Worm (Caenorhabditis elegans): ENCODE results near the gene fbxl-4.

fbxl-4 gene

ce11 chrX:6625275-6625674, 36.7 kb downstream of the fbxl-4 start (continued):
- TF ChIP-seq sem-2 (GFP tag; optimal IDR thresholded peaks at IDR 0.05) (no peak), tbx-8 (GFP tag; optimal IDR thresholded peaks at IDR 0.05) (no peak), elt-1 (tag; optimal IDR thresholded peaks at IDR 0.05; ENCODE audit: borderline replicate concordance, insufficient read depth) (no peak), unc-62 (GFP tag; optimal IDR thresholded peaks at IDR 0.05) (no peak)

- TF ChIP-seq zip-8 (tag; optimal IDR thresholded peaks at IDR 0.05): no peak
Measured at ce11 chrX:6630645-6631044, 42.0 kb downstream of the fbxl-4 start.

- TF ChIP-seq mab-5 (tag; optimal IDR thresholded peaks at IDR 0.05) (no peak), unc-39 (tag; optimal IDR thresholded peaks at IDR 0.05) (no peak), ztf-11 (tag; optimal IDR thresholded peaks at IDR 0.05) (no peak), ces-1 (GFP tag; optimal IDR thresholded peaks at IDR 0.05) (no peak), ceh-39 (tag; optimal IDR thresholded peaks at IDR 0.05) (no peak), hlh-1 (tag; optimal IDR thresholded peaks at IDR 0.05) (no peak), nhr-12 (tag; optimal IDR thresholded peaks at IDR 0.05) (no peak), zip-8 (tag; optimal IDR thresholded peaks at IDR 0.05) (no peak), unc-62 (GFP tag; optimal IDR thresholded peaks at IDR 0.05) (no peak), lin-13 (tag; optimal IDR thresholded peaks at IDR 0.05) (no peak), cnd-1 (tag; optimal IDR thresholded peaks at IDR 0.05) (no peak), ham-2 (GFP tag; optimal IDR thresholded peaks at IDR 0.05) (no peak), nhr-76 (tag; optimal IDR thresholded peaks at IDR 0.05) (no peak), lsy-2 (tag; optimal IDR thresholded peaks at IDR 0.05) (no peak), elt-1 (tag; optimal IDR thresholded peaks at IDR 0.05; ENCODE audit: borderline replicate concordance, insufficient read depth) (no peak), drap-1 (GFP tag; optimal IDR thresholded peaks at IDR 0.05) (no peak), unc-120 (tag; optimal IDR thresholded peaks at IDR 0.05; ENCODE audit: poor library complexity, severe bottlenecking) (no peak), bed-3 (GFP tag; optimal IDR thresholded peaks at IDR 0.05) (no peak), flh-1 (GFP tag; optimal IDR thresholded peaks at IDR 0.05) (no peak)
Measured at ce11 chrX:6631437-6631836, 42.8 kb downstream of the fbxl-4 start, which contains the start of gene aexr-2. TSS of gene aexr-2 (minus strand) at chrX:6631537.

ce11 chrX:6635173-6635572, 46.6 kb downstream of the fbxl-4 start, which contains the start of gene aexr-1:
TSS of gene aexr-1 (minus strand) at chrX:6635273.
- no peak for TF ChIP-seq pha-4 (tag; optimal IDR thresholded peaks at IDR 0.05)
- no peak for TF ChIP-seq ceh-83 (GFP tag; optimal IDR thresholded peaks at IDR 0.05)
- no peak for TF ChIP-seq nhr-12 (tag; optimal IDR thresholded peaks at IDR 0.05)

ce11 chrX:6637933-6638332, 49.3 kb downstream of the fbxl-4 start:
- TF ChIP-seq lin-13 (tag; optimal IDR thresholded peaks at IDR 0.05) (no peak), mab-5 (tag; optimal IDR thresholded peaks at IDR 0.05) (no peak), ceh-43 (GFP tag; optimal IDR thresholded peaks at IDR 0.05) (no peak), drap-1 (GFP tag; optimal IDR thresholded peaks at IDR 0.05) (no peak)

- TF ChIP-seq ceh-43 (GFP tag; optimal IDR thresholded peaks at IDR 0.05) (no peak), lin-13 (tag; optimal IDR thresholded peaks at IDR 0.05) (no peak), M03D4.4 (tag; optimal IDR thresholded peaks at IDR 0.05) (no peak), elt-3 (tag; optimal IDR thresholded peaks at IDR 0.05) (no peak), unc-120 (tag; optimal IDR thresholded peaks at IDR 0.05; ENCODE audit: poor library complexity, severe bottlenecking) (no peak), zip-8 (tag; optimal IDR thresholded peaks at IDR 0.05) (no peak), sptf-1 (tag; optimal IDR thresholded peaks at IDR 0.05) (no peak), ceh-39 (tag; optimal IDR thresholded peaks at IDR 0.05) (no peak), unc-62 (GFP tag; optimal IDR thresholded peaks at IDR 0.05) (no peak), elt-1 (tag; optimal IDR thresholded peaks at IDR 0.05; ENCODE audit: borderline replicate concordance, insufficient read depth) (no peak)
Measured at ce11 chrX:6638985-6639573, 50.5 kb downstream of the fbxl-4 start.
